Worm (Caenorhabditis elegans): Measurements from ENCODE around the gene hex-3.

Gene hex-3

ce11 chrIII:10869595-10869994 is 20.6 kb downstream of the hex-3 start:
- TF ChIP-seq ceh-24 (tag; optimal IDR thresholded peaks at IDR 0.05): no peak
- no peak for TF ChIP-seq pha-2 (tag; optimal IDR thresholded peaks at IDR 0.05)
- TF ChIP-seq ahr-1 (tag; optimal IDR thresholded peaks at IDR 0.05): no peak
- TF ChIP-seq zip-5 (tag; optimal IDR thresholded peaks at IDR 0.05): no peak
- TF ChIP-seq ama-1 (optimal IDR thresholded peaks at IDR 0.05): no peak
- no peak for TF ChIP-seq ceh-22 (tag; optimal IDR thresholded peaks at IDR 0.05)

- no peak for TF ChIP-seq hlh-8 (tag; optimal IDR thresholded peaks at IDR 0.05)
- no peak for TF ChIP-seq ceh-19 (GFP tag; optimal IDR thresholded peaks at IDR 0.05)
- TF ChIP-seq pag-3 (tag; optimal IDR thresholded peaks at IDR 0.05; ENCODE audit: borderline replicate concordance): no peak
- no peak for TF ChIP-seq unc-86 (tag; optimal IDR thresholded peaks at IDR 0.05)
- no peak for TF ChIP-seq ahr-1 (tag; optimal IDR thresholded peaks at IDR 0.05)
- no peak for TF ChIP-seq hlh-15 (tag; optimal IDR thresholded peaks at IDR 0.05)
- TF ChIP-seq ama-1 (optimal IDR thresholded peaks at IDR 0.05): no peak
- no peak for TF ChIP-seq sdc-2 (tag; optimal IDR thresholded peaks at IDR 0.05)
- no peak for TF ChIP-seq ceh-34 (tag; optimal IDR thresholded peaks at IDR 0.05)
- no peak for TF ChIP-seq lin-11 (tag; optimal IDR thresholded peaks at IDR 0.05)
- no peak for TF ChIP-seq ztf-16 (tag; optimal IDR thresholded peaks at IDR 0.05)
- TF ChIP-seq Y22D7AL.16 (tag; optimal IDR thresholded peaks at IDR 0.05): no peak
- no peak for TF ChIP-seq nhr-11 (tag; optimal IDR thresholded peaks at IDR 0.05)
- TF ChIP-seq ceh-9 (tag; optimal IDR thresholded peaks at IDR 0.05): no peak
- TF ChIP-seq pha-2 (tag; optimal IDR thresholded peaks at IDR 0.05): no peak
- no peak for TF ChIP-seq zip-5 (tag; optimal IDR thresholded peaks at IDR 0.05)
- TF ChIP-seq ceh-30 (tag; optimal IDR thresholded peaks at IDR 0.05): no peak
- no peak for TF ChIP-seq ceh-45 (GFP tag; IDR thresholded peaks at IDR 0.05)
- TF ChIP-seq odd-2 (tag; optimal IDR thresholded peaks at IDR 0.05): no peak
- TF ChIP-seq tbx-2 (tag; optimal IDR thresholded peaks at IDR 0.05): no peak
These were observed 21.1 kb downstream of the hex-3 start for ce11 chrIII:10870161-10870560.

- TF ChIP-seq tbx-7 (tag; optimal IDR thresholded peaks at IDR 0.05) (no peak), unc-3 (GFP tag; conservative IDR thresholded peaks at IDR 0.05) (no peak), unc-3 (tag; optimal IDR thresholded peaks at IDR 0.05) (no peak), lin-11 (tag; optimal IDR thresholded peaks at IDR 0.05) (no peak)
These were observed 21.8 kb downstream of the hex-3 start for ce11 chrIII:10870814-10871213.

ce11 chrIII:10875132-10875531 is 26.1 kb downstream of the hex-3 start, which contains the start of gene C44B9.2:
Gene C44B9.2, plus strand, starts transcription at chrIII:10875432.
- no peak for TF ChIP-seq tbx-2 (tag; optimal IDR thresholded peaks at IDR 0.05)
- TF ChIP-seq pag-3 (tag; optimal IDR thresholded peaks at IDR 0.05; ENCODE audit: borderline replicate concordance): no peak
- no peak for TF ChIP-seq pqm-1 (tag; optimal IDR thresholded peaks at IDR 0.05)
- no peak for TF ChIP-seq F13H6.1 (tag; optimal IDR thresholded peaks at IDR 0.05)
- TF ChIP-seq pha-4 (tag; optimal IDR thresholded peaks at IDR 0.05): no peak
- TF ChIP-seq npax-4 (tag; optimal IDR thresholded peaks at IDR 0.05): no peak
- TF ChIP-seq odd-2 (tag; optimal IDR thresholded peaks at IDR 0.05): no peak
- TF ChIP-seq unc-86 (tag; optimal IDR thresholded peaks at IDR 0.05): no peak
- no peak for TF ChIP-seq C38D4.7 (GFP tag; optimal IDR thresholded peaks at IDR 0.05)
- no peak for TF ChIP-seq eyg-1 (tag; optimal IDR thresholded peaks at IDR 0.05)
- TF ChIP-seq ahr-1 (tag; optimal IDR thresholded peaks at IDR 0.05): no peak
- TF ChIP-seq sox-2 (GFP tag; IDR thresholded peaks at IDR 0.05): no peak
- TF ChIP-seq madf-2 (tag; optimal IDR thresholded peaks at IDR 0.05): no peak
- TF ChIP-seq hlh-6 (tag; optimal IDR thresholded peaks at IDR 0.05): no peak
- no peak for TF ChIP-seq fkh-6 (tag; optimal IDR thresholded peaks at IDR 0.05)
- TF ChIP-seq ceh-30 (tag; optimal IDR thresholded peaks at IDR 0.05): no peak
- no peak for TF ChIP-seq ceh-6 (GFP tag; optimal IDR thresholded peaks at IDR 0.05)
- no peak for TF ChIP-seq mec-3 (tag; optimal IDR thresholded peaks at IDR 0.05; ENCODE audit: borderline replicate concordance)
- TF ChIP-seq ceh-18 (tag; optimal IDR thresholded peaks at IDR 0.05): no peak

Measured in whole organism, late embryonic.